Worm (Caenorhabditis elegans): ENCODE measurements around the gene mes-6.

DNA sequence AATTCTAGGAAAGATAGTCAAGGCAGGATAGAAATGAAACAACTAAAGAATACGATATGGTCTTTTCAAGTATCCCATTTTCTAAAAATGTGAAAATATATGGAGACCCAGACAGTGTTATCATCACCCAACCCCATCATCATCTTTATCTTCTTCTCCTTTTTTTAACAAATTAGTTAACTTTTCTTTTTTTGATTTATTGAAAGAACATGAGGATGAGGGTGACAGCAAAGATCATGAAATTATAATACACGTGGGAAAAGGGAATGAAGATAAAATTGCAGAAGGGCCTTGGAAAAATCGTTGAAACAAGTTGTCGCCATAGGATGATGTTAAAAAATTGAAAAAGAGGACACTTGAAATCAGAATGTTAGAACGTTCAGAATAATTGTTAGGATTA lies 46.9 kb upstream of the mes-6 start:
- peak in 1 of 2 experiments; percentile 6 for TF ChIP-seq mdl-1 (tag; optimal IDR thresholded peaks at IDR 0.05)
- TF ChIP-seq nhr-25 (tag; optimal IDR thresholded peaks at IDR 0.05), result peak; percentile 62
- TF ChIP-seq unc-62 (GFP tag; optimal IDR thresholded peaks at IDR 0.05), result no peak
- no peak for TF ChIP-seq zag-1 (tag; optimal IDR thresholded peaks at IDR 0.05)
- no peak for TF ChIP-seq ama-1 (optimal IDR thresholded peaks at IDR 0.05)
- no peak for TF ChIP-seq ceh-82 (tag; optimal IDR thresholded peaks at IDR 0.05)
- TF ChIP-seq ZK546.5 (tag; optimal IDR thresholded peaks at IDR 0.05), result no peak
- no peak for TF ChIP-seq nhr-77 (tag; optimal IDR thresholded peaks at IDR 0.05)
- TF ChIP-seq ztf-11 (tag; optimal IDR thresholded peaks at IDR 0.05), result no peak
- no peak for TF ChIP-seq egl-27 (tag; optimal IDR thresholded peaks at IDR 0.05)
- TF ChIP-seq alr-1 (tag; optimal IDR thresholded peaks at IDR 0.05), result no peak
